Fruit fly (Drosophila melanogaster) whole organism, embryonic: ENCODE measurements around the gene Gr5a.

Experiments used
- CG13424 ChIP-seq: fragments of 200-800 bp; sonication (Bioruptor generic); optimal IDR thresholded peaks from 2 replicates; lab custom pipeline; 2019; ENCODE audit warnings: missing biosample characterization, mild to moderate bottlenecking, missing genetic modification characterization, moderate library complexity
- CG13775 ChIP-seq: fragments of 200-800 bp; sonication (Bioruptor generic); optimal IDR thresholded peaks from 3 replicates; lab custom pipeline; 2017; ENCODE audit warnings: missing biosample characterization, mild to moderate bottlenecking, missing genetic modification characterization
- CG2129 ChIP-seq: fragments of 200-800 bp; sonication (Bioruptor generic); IDR thresholded peaks from 2 replicates; pipeline ENCODE4 v1.3.6; 2022; ENCODE audit warnings: missing biosample characterization, missing genetic modification characterization; ENCODE audit not compliant: partially characterized antibody
- CG8765 ChIP-seq: fragments of 200-800 bp; sonication (Bioruptor generic); IDR thresholded peaks from 2 replicates; pipeline ENCODE4 v1.3.6; 2022; ENCODE audit warnings: missing biosample characterization, missing genetic modification characterization
- CG9876 ChIP-seq: fragments of 200-800 bp; sonication (Bioruptor generic); optimal IDR thresholded peaks from 2 replicates; lab custom pipeline; 2016; ENCODE audit warnings: missing biosample characterization, missing genetic modification characterization
- Mrtf ChIP-seq: fragments of 200-800 bp; sonication (Bioruptor generic); IDR thresholded peaks from 3 replicates; pipeline ENCODE4 v1.3.6; 2022; ENCODE audit warnings: missing biosample characterization, missing genetic modification characterization
- corto ChIP-seq: fragments of 200-800 bp; sonication (Bioruptor generic); optimal IDR thresholded peaks from 2 replicates; lab custom pipeline; 2016; ENCODE audit warnings: missing biosample characterization, mild to moderate bottlenecking, missing genetic modification characterization, moderate library complexity
- dmrt99B ChIP-seq: fragments of 200-800 bp; sonication (Bioruptor generic); optimal IDR thresholded peaks from 2 replicates; lab custom pipeline; 2018; ENCODE audit warnings: missing biosample characterization, mild to moderate bottlenecking, missing genetic modification characterization, moderate library complexity
- hb ChIP-seq: fragments of 200-800 bp; sonication (Bioruptor generic); IDR thresholded peaks from 3 replicates; pipeline ENCODE4 v1.3.6; 2022; ENCODE audit warnings: missing biosample characterization, missing genetic modification characterization; ENCODE audit not compliant: partially characterized antibody
- nerfin-2 ChIP-seq: fragments of 200-800 bp; sonication (Bioruptor generic); IDR thresholded peaks from 2 replicates; pipeline ENCODE4 v1.3.6; 2022; ENCODE audit warnings: missing biosample characterization, missing genetic modification characterization; ENCODE audit not compliant: partially characterized antibody

DNA sequence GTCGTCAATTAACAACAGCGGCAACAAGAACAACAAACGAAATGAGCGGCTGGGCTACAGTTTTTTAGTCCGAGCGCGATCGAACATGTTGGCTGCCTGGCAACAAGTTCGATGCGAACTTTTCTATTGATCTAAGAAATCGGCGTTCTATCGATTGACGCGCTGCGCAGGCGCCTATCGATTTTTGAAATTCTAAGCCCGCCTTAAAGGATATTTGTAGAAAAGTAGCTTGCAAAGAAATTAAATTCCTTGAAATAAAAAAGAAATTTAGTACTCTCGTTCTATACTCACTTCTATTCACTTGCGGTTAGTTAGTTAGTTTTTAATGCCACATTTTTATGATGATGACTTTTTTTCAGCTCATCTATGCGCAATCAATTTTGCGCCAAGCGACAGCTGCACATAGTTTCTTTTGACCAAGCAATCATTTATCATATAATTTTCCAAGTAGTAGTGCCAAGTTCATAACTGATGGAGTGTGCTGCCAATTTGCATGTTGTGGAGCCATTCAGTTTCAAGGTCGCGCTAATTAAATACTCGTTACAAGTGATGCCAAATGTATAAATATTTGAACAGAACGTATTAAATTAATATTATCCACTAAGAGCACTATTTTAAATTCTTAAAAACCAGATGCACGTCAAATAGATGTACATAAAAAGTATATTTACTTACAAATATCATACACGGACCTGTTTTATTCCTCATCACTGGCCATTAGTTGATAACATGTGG is at the start of gene Gr5a, which contains the start of gene Tre1:
- TF ChIP-seq Mrtf (GFP tag; lab: Robert Waterston, UW), result no peak
- TF ChIP-seq dmrt99B, result no peak
- TF ChIP-seq CG2129 (GFP tag; lab: Robert Waterston, UW), result no peak
- no peak for TF ChIP-seq CG8765 (GFP tag; lab: Robert Waterston, UW)
- no peak for TF ChIP-seq CG13424 (tag; lab: Kevin White, UChicago)
- no peak for TF ChIP-seq CG13775 (GFP tag; lab: Kevin White, UChicago)
- no peak for TF ChIP-seq nerfin-2 (GFP tag; lab: Robert Waterston, UW)
- no peak for TF ChIP-seq corto
- no peak for TF ChIP-seq CG9876 (GFP tag; lab: Kevin White, UChicago)
- TF ChIP-seq hb (GFP tag; lab: Robert Waterston, UW), result no peak
